Worm (Caenorhabditis elegans) whole organism, young adult: ENCODE results near the gene frm-5.1.

Experiments used
- F57A8.1 ChIP-seq: fragments of 200-800 bp; sonication (Bioruptor generic); optimal IDR thresholded peaks from 2 replicates; lab custom pipeline; 2018; ENCODE audit warnings: mild to moderate bottlenecking, missing genetic modification characterization, moderate library complexity, missing compliant biosample characterization
- ama-1 ChIP-seq, 3 experiments: fragments of 150-350 bp in 1 of 3; sonication (generic microtip) in 2 of 3; optimal IDR thresholded peaks; 2 replicates each; lab custom pipeline; 2014 to 2018; ENCODE audit warnings: missing biosample characterization in 2 of 3, missing genetic modification characterization in 2 of 3, missing genetic modification reagents in 2 of 3
- ceh-100 ChIP-seq: fragments of 200-800 bp; sonication (Bioruptor generic); IDR thresholded peaks from 2 replicates; pipeline ENCODE4 v1.3.6; 2022; ENCODE audit warnings: missing genetic modification reagents, missing genetic modification characterization, missing compliant biosample characterization
- dpff-1 ChIP-seq: sonication (generic microtip); optimal IDR thresholded peaks from 2 replicates; lab custom pipeline; 2017; ENCODE audit warnings: mild to moderate bottlenecking, missing genetic modification characterization, missing compliant biosample characterization
- dpl-1 ChIP-seq: fragments of 150-350 bp; optimal IDR thresholded peaks from 2 replicates; lab custom pipeline; 2014; ENCODE audit warnings: missing biosample characterization, missing genetic modification reagents, missing genetic modification characterization
- lin-26 ChIP-seq: fragments of 200-800 bp; sonication (Bioruptor generic); IDR thresholded peaks from 2 replicates; pipeline ENCODE4 v1.3.6; 2022; ENCODE audit warnings: missing genetic modification reagents, missing genetic modification characterization, missing compliant biosample characterization
- nfya-1 ChIP-seq: sonication (generic microtip); optimal IDR thresholded peaks from 2 replicates; lab custom pipeline; 2017; ENCODE audit warnings: antibody characterized with exemption, missing compliant biosample characterization, missing genetic modification characterization, borderline replicate concordance; ENCODE audit not compliant: insufficient read depth
- nfyb-1 ChIP-seq: fragments of 200-800 bp; sonication (Bioruptor generic); IDR thresholded peaks from 2 replicates; pipeline ENCODE4 v1.3.6; 2022; ENCODE audit warnings: missing genetic modification reagents, missing genetic modification characterization, missing compliant biosample characterization
- pha-4 ChIP-seq: fragments of 150-350 bp; sonication (generic microtip); optimal IDR thresholded peaks from 2 replicates; lab custom pipeline; 2014; ENCODE audit warnings: missing biosample characterization, missing genetic modification reagents, missing genetic modification characterization
- repo-1 ChIP-seq: sonication (generic microtip); optimal IDR thresholded peaks from 2 replicates; lab custom pipeline; 2017; ENCODE audit warnings: mild to moderate bottlenecking, missing genetic modification characterization, missing compliant biosample characterization
- sdz-38 ChIP-seq: sonication (generic microtip); optimal IDR thresholded peaks from 2 replicates; lab custom pipeline; 2016; ENCODE audit warnings: missing genotype, missing genetic modification characterization, missing compliant biosample characterization
- sea-2 ChIP-seq: fragments of 200-800 bp; sonication (Bioruptor generic); IDR thresholded peaks from 2 replicates; pipeline ENCODE4 v1.3.6; 2022; ENCODE audit warnings: missing genetic modification characterization, missing compliant biosample characterization
- snpc-4 ChIP-seq, 5 experiments: fragments of 150-350 bp in 1 of 5; sonication (generic microtip) in 4 of 5; optimal IDR thresholded peaks; 2 replicates each; lab custom pipeline; 2014 to 2018; ENCODE audit warnings: missing genetic modification characterization in 5 of 5, missing biosample characterization in 3 of 5, antibody characterized with exemption in 2 of 5, mild to moderate bottlenecking in 2 of 5, missing compliant biosample characterization in 2 of 5, missing genotype in 2 of 5, moderate library complexity in 2 of 5, missing genetic modification reagents in 1 of 5
- unc-130 ChIP-seq: sonication (generic microtip); optimal IDR thresholded peaks from 2 replicates; lab custom pipeline; 2016; ENCODE audit warnings: missing genetic modification reagents, missing genetic modification characterization, missing compliant biosample characterization

ce11 chrIV:71266-71665 is 22.6 kb upstream of the frm-5.1 start:
- TF ChIP-seq ama-1 (optimal IDR thresholded peaks at IDR 0.05; lab: Kevin White, UChicago) (no peak), ama-1 (GFP tag; optimal IDR thresholded peaks at IDR 0.05; lab: Kevin White, UChicago) (no peak), lin-26 (no peak), dpl-1 (GFP tag; lab: Kevin White, UChicago) (no peak), sdz-38 (tag; lab: Kevin White, UChicago) (no peak), repo-1 (tag; lab: Kevin White, UChicago) (no peak), pha-4 (no peak), nfya-1 (tag; lab: Kevin White, UChicago) (no peak), sea-2 (GFP tag; lab: Robert Waterston, UW) (no peak), dpff-1 (tag; lab: Kevin White, UChicago) (no peak), snpc-4 (GFP tag; optimal IDR thresholded peaks at IDR 0.05; lab: Kevin White, UChicago) (no peak), snpc-4 (tag; optimal IDR thresholded peaks at IDR 0.05; lab: Kevin White, UChicago) (no peak), unc-130 (GFP tag; lab: Kevin White, UChicago) (no peak), ceh-100 (GFP tag; lab: Robert Waterston, UW) (no peak), nfyb-1 (GFP tag; lab: Robert Waterston, UW) (no peak), F57A8.1 (GFP tag; lab: Kevin White, UChicago) (no peak)
